Fruit fly (Drosophila melanogaster): Measurements from ENCODE around the gene CG17782.

Gene CG17782

DNA sequence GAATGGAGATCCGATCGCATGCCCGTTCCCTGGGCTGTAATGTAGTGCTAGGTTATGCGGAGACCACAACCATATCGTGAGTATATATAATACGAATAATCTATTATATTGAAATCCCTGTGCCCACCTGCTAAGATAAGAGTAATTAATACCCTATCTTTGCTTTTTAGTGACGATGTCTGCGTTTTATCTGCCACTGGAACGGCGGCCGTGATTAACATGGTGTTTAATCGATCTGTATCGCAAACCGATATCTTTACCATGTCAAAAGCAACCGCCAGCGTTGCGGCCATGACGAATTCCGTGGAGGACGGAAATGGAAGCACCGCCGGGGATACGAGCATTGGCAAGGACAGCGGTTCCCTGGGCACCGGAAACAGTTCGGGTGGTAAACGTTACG lies 19.1 kb downstream of the CG17782 start:
- TF ChIP-seq CG17801 (GFP tag; optimal IDR thresholded peaks at IDR 0.05; ENCODE audit: partially characterized antibody), result no peak

DNA sequence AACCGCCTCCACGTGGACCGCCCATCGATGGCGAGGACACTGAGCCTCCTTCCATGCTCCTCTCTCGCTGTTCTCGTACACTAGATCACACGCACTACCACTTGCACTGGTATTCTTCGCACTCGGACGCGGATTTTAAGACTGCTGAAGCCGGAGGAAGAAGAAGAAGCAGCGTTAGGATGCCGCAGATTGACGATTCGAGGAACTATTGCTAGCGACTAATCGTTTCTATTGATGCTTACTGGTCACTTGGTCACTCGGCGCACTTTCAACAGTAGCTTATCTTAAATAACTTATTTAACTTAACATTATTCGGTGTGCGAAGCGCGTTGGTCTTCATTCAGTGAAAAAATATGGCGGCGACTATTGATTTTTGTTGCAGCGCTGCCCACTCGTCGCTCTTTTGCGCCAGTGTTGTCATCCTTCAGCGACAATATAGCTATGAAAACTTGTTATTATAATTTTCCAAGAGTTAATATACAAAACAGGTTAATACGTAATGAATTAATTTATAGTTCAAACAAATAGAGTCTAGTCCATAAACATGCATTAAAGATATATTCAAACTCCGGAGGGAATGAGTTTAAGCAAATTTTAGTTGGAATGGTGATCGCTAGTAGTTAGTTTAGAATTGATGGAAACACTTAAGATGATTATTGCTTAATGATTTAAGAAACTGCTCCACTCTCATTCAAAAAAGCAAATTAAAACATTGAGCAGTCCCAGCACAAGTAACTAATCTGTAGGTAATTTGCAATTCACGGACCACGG lies 24.0 kb downstream of the CG17782 start, which contains the start of the genes CG5746 and CG6454:
Gene CG5746, minus strand, starts transcription at position 372 of the 771 bp plus-strand sequence.
Gene CG6454, plus strand, starts transcription at position 763 of the 771 bp plus-strand sequence.
- TF ChIP-seq CG17801 (GFP tag; optimal IDR thresholded peaks at IDR 0.05; ENCODE audit: partially characterized antibody), result peak; percentile 28

DNA sequence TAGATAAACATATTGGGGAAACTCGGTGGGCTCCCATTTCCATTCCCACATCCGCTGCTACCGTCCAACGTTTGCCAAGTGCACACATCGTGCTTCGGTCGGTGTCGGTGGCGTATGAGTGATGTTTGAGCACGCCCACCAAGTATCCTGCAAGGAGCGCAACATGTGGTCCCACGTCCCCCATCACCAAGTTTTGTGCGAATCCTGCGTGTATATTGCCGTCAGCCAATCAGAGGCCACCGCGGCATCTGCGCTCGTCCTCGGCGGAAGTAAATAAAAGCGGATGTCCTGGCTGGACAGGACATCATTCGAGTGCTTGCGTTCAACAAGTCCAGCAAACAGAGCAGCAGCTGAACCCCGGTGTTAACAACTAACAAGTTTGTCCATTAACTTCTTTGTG lies 31.3 kb downstream of the CG17782 start, which contains the start of gene Ms:
Gene Ms, plus strand, starts transcription at position 301 of the 400 bp plus-strand sequence.
- TF ChIP-seq CG17801 (GFP tag; optimal IDR thresholded peaks at IDR 0.05; ENCODE audit: partially characterized antibody), result no peak

DNA sequence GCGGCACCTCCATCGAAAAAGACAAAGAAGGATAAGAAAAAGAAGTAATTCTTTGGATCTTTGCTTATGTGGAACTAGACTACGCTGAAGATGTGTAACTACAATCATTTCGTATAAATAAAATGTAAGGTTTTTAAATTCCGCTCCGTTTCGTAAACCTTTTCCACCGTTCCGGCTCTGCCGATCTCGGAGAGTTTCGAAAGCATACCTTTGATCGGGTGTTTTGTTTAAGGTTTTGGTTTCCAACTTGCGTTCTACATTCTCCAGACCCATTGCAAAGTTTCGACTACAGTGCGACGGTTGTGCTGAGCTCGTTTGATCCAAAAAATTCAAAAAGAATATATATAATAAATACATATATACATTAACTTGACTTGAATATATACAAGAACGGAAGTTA lies 35.9 kb downstream of the CG17782 start, which contains the start of gene CG6432:
Gene CG6432, plus strand, starts transcription at position 301 of the 400 bp plus-strand sequence.
- TF ChIP-seq CG17801 (GFP tag; optimal IDR thresholded peaks at IDR 0.05; ENCODE audit: partially characterized antibody), result no peak

DNA sequence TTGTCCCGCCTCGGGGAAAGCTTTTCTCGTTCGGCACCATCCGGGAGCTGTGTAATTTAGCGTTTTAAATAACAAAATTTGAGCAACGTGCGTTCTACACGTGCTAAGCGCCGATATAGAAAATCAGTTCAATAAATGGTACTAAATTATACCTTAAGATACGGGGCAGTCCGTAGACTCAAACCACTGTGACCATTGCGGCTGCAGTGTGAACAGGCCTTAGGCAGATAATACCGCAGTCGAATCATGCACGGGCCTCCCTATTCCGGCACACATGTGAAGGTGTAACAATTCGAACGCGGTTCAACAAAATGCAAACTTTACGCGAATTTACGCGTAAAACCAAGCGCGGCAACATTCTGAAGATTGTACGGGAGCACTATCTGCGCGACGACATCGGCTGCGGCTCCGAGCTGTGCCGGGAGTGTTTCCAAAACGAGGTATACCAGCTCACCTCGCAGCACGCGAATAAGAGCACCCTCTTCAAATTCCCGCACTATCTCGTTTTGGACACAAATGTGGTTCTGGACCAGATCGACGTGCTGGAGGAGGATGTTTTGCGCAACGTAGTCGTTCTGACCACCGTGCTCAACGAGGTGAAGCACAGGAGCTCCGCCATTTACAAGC lies 39.3 kb downstream of the CG17782 start, which contains the start of the genes Rrp5 and Dis3:
Gene Rrp5, minus strand, starts transcription at position 135 of the 627 bp plus-strand sequence.
Gene Dis3, plus strand, starts transcription at position 252 of the 627 bp plus-strand sequence.
- no peak for TF ChIP-seq CG17801 (GFP tag; optimal IDR thresholded peaks at IDR 0.05; ENCODE audit: partially characterized antibody)

All from ovary, adult (tissue).